Worm (Caenorhabditis elegans) whole organism, L1 larva: ENCODE results near the gene F48C5.2.

ENCODE experiments used
- C04F5.9 ChIP-seq: sonication (generic microtip); optimal IDR thresholded peaks from 2 replicates; lab custom pipeline; 2016; ENCODE audit warnings: missing genetic modification characterization, missing compliant biosample characterization
- C34B4.2 ChIP-seq: sonication (generic microtip); optimal IDR thresholded peaks from 2 replicates; lab custom pipeline; 2017; ENCODE audit warnings: mild to moderate bottlenecking, missing genetic modification characterization, missing compliant biosample characterization
- alr-1 ChIP-seq: fragments of 200-800 bp; sonication (Bioruptor generic); optimal IDR thresholded peaks from 2 replicates; lab custom pipeline; 2018; ENCODE audit warnings: borderline replicate concordance, mild to moderate bottlenecking, missing genetic modification characterization, missing compliant biosample characterization
- aly-2 ChIP-seq: fragments of 150-350 bp; optimal IDR thresholded peaks from 2 replicates; lab custom pipeline; 2014; ENCODE audit warnings: missing biosample characterization, missing genetic modification characterization
- ceh-8 ChIP-seq: fragments of 200-800 bp; sonication (Bioruptor generic); optimal IDR thresholded peaks from 2 replicates; lab custom pipeline; 2018; ENCODE audit warnings: mild to moderate bottlenecking, missing genetic modification characterization, moderate library complexity, missing compliant biosample characterization
- ceh-82 ChIP-seq, 3 experiments: fragments of 150-350 bp in 1 of 3; sonication (generic microtip) in 2 of 3; optimal IDR thresholded peaks; 2 replicates each; lab custom pipeline; 2014 to 2017; ENCODE audit warnings: missing biosample characterization in 3 of 3, missing genetic modification characterization in 3 of 3
- ceh-90 ChIP-seq: sonication (generic microtip); optimal IDR thresholded peaks from 2 replicates; lab custom pipeline; 2016; ENCODE audit warnings: missing genetic modification characterization, missing compliant biosample characterization
- efl-1 ChIP-seq, 4 experiments: fragments of 150-350 bp; optimal IDR thresholded peaks in 3 of 4; peaks in 1 of 4; 1 replicate in 1 of 4; 2 replicates in 3 of 4; lab custom pipeline; 2014; ENCODE audit warnings: missing biosample characterization in 2 of 4, missing genetic modification characterization in 2 of 4, missing genetic modification reagents in 2 of 4
- efl-3 ChIP-seq: fragments of 200-800 bp; sonication (Bioruptor generic); optimal IDR thresholded peaks from 2 replicates; lab custom pipeline; 2018; ENCODE audit warnings: mild to moderate bottlenecking, missing genetic modification characterization, missing compliant biosample characterization
- elt-2 ChIP-seq: sonication (generic microtip); optimal IDR thresholded peaks from 2 replicates; lab custom pipeline; 2016; ENCODE audit warnings: missing genetic modification characterization, mild to moderate bottlenecking, inconsistent platforms, missing compliant biosample characterization, missing genetic modification reagents
- grh-1 ChIP-seq: fragments of 200-800 bp; sonication (Bioruptor generic); IDR thresholded peaks from 2 replicates; pipeline ENCODE4 v1.3.6; 2022; ENCODE audit warnings: missing genetic modification reagents, missing genetic modification characterization, missing compliant biosample characterization
- hlh-17 ChIP-seq: fragments of 200-800 bp; sonication (Bioruptor generic); optimal IDR thresholded peaks from 2 replicates; lab custom pipeline; 2018; ENCODE audit warnings: missing genetic modification characterization, mild to moderate bottlenecking, missing compliant biosample characterization, moderate library complexity, borderline replicate concordance
- hpl-2 ChIP-seq: fragments of 150-350 bp; optimal IDR thresholded peaks from 2 replicates; lab custom pipeline; 2014; ENCODE audit warnings: missing biosample characterization, missing genetic modification reagents, missing genetic modification characterization
- irx-1 ChIP-seq: sonication (generic microtip); optimal IDR thresholded peaks from 2 replicates; lab custom pipeline; 2016; ENCODE audit warnings: missing genetic modification characterization, missing compliant biosample characterization
- jun-1 ChIP-seq: fragments of 150-350 bp; optimal IDR thresholded peaks from 2 replicates; lab custom pipeline; 2014; ENCODE audit warnings: missing biosample characterization, missing genetic modification reagents, missing genetic modification characterization
- lin-13 ChIP-seq: fragments of 150-350 bp; optimal IDR thresholded peaks from 2 replicates; lab custom pipeline; 2014; ENCODE audit warnings: missing biosample characterization, missing genetic modification reagents, missing genetic modification characterization
- lin-14 ChIP-seq: fragments of 200-800 bp; sonication (Bioruptor generic); optimal IDR thresholded peaks from 2 replicates; lab custom pipeline; 2018; ENCODE audit warnings: mild to moderate bottlenecking, missing genetic modification characterization, moderate library complexity, missing compliant biosample characterization
- lin-35 ChIP-seq, 2 experiments: fragments of 150-350 bp; optimal IDR thresholded peaks; 2 replicates each; lab custom pipeline; 2014; ENCODE audit warnings: missing biosample characterization in 2 of 2, missing genetic modification characterization in 2 of 2, missing genetic modification reagents in 2 of 2
- lir-3 ChIP-seq: sonication (generic microtip); optimal IDR thresholded peaks from 2 replicates; lab custom pipeline; 2016; ENCODE audit warnings: mild to moderate bottlenecking, missing genetic modification characterization, moderate library complexity, missing compliant biosample characterization; ENCODE audit not compliant: poor library complexity
- lsy-2 ChIP-seq, 2 experiments: fragments of 150-350 bp; optimal IDR thresholded peaks; 2 replicates each; lab custom pipeline; 2014; ENCODE audit warnings: missing biosample characterization in 2 of 2, missing genetic modification characterization in 2 of 2
- mab-9 ChIP-seq: fragments of 200-800 bp; sonication (Bioruptor generic); IDR thresholded peaks from 2 replicates; pipeline ENCODE4 v1.3.6; 2022; ENCODE audit warnings: missing genetic modification reagents, missing genetic modification characterization, missing compliant biosample characterization
- mdl-1 ChIP-seq, 2 experiments: fragments of 150-350 bp; optimal IDR thresholded peaks; 2 replicates each; lab custom pipeline; 2014 to 2017; ENCODE audit warnings: missing biosample characterization in 2 of 2, missing genetic modification characterization in 2 of 2, inconsistent platforms in 1 of 2
- mep-1 ChIP-seq: fragments of 150-350 bp; optimal IDR thresholded peaks from 2 replicates; lab custom pipeline; 2014; ENCODE audit warnings: missing biosample characterization, missing genetic modification characterization
- nhr-12 ChIP-seq: sonication (generic microtip); optimal IDR thresholded peaks from 2 replicates; lab custom pipeline; 2017; ENCODE audit warnings: missing biosample characterization, missing genetic modification characterization
- nhr-20 ChIP-seq: sonication (generic microtip); optimal IDR thresholded peaks from 2 replicates; lab custom pipeline; 2016; ENCODE audit warnings: mild to moderate bottlenecking, missing genetic modification characterization, missing compliant biosample characterization
- nhr-28 ChIP-seq: fragments of 150-350 bp; optimal IDR thresholded peaks from 2 replicates; lab custom pipeline; 2014; ENCODE audit warnings: missing biosample characterization, missing genetic modification characterization
- nhr-47 ChIP-seq: sonication (generic microtip); optimal IDR thresholded peaks from 2 replicates; lab custom pipeline; 2016; ENCODE audit warnings: mild to moderate bottlenecking, missing genetic modification characterization, moderate library complexity, missing compliant biosample characterization
- nhr-71 ChIP-seq: sonication (generic microtip); optimal IDR thresholded peaks from 2 replicates; lab custom pipeline; 2016; ENCODE audit warnings: mild to moderate bottlenecking, missing genetic modification characterization, moderate library complexity, missing compliant biosample characterization
- nhr-77 ChIP-seq: fragments of 150-350 bp; optimal IDR thresholded peaks from 2 replicates; lab custom pipeline; 2014; ENCODE audit warnings: missing biosample characterization, missing genetic modification characterization
- nhr-85 ChIP-seq: sonication (generic microtip); peaks from one replicate; lab custom pipeline; 2016; ENCODE audit warnings: missing genetic modification characterization, inconsistent platforms, missing compliant biosample characterization
- nhr-90 ChIP-seq: sonication (generic microtip); optimal IDR thresholded peaks from 2 replicates; lab custom pipeline; 2016; ENCODE audit warnings: mild to moderate bottlenecking, missing genetic modification characterization, missing compliant biosample characterization; ENCODE audit not compliant: poor library complexity
- pax-3 ChIP-seq: fragments of 200-800 bp; sonication (Bioruptor generic); optimal IDR thresholded peaks from 2 replicates; lab custom pipeline; 2018; ENCODE audit warnings: mild to moderate bottlenecking, missing genetic modification characterization, moderate library complexity, missing compliant biosample characterization
- pqm-1 ChIP-seq: sonication (generic microtip); optimal IDR thresholded peaks from 3 replicates; lab custom pipeline; 2017; ENCODE audit warnings: missing biosample characterization, missing genetic modification characterization
- skn-1 ChIP-seq: fragments of 150-350 bp; optimal IDR thresholded peaks from 2 replicates; lab custom pipeline; 2014; ENCODE audit warnings: missing biosample characterization, missing genetic modification characterization
- snu-23 ChIP-seq: sonication (generic microtip); optimal IDR thresholded peaks from 2 replicates; lab custom pipeline; 2016; ENCODE audit warnings: missing genetic modification characterization, missing compliant biosample characterization
- sox-4 ChIP-seq: sonication (generic microtip); optimal IDR thresholded peaks from 2 replicates; lab custom pipeline; 2016; ENCODE audit warnings: missing genetic modification characterization, missing compliant biosample characterization
- sptf-1 ChIP-seq: fragments of 150-350 bp; optimal IDR thresholded peaks from 2 replicates; lab custom pipeline; 2014; ENCODE audit warnings: missing biosample characterization, missing genetic modification characterization
- tbx-2 ChIP-seq: sonication (generic microtip); optimal IDR thresholded peaks from 2 replicates; lab custom pipeline; 2016; ENCODE audit warnings: missing genetic modification characterization, missing compliant biosample characterization
- tlp-1 ChIP-seq: fragments of 150-350 bp; optimal IDR thresholded peaks from 2 replicates; lab custom pipeline; 2014; ENCODE audit warnings: missing biosample characterization, missing genetic modification characterization
- unc-30 ChIP-seq: sonication (generic microtip); optimal IDR thresholded peaks from 2 replicates; lab custom pipeline; 2017; ENCODE audit warnings: missing biosample characterization, missing genetic modification characterization
- unc-62 ChIP-seq: fragments of 150-350 bp; optimal IDR thresholded peaks from 2 replicates; lab custom pipeline; 2014; ENCODE audit warnings: missing biosample characterization, missing genetic modification reagents, missing genetic modification characterization
- vab-15 ChIP-seq: sonication (generic microtip); optimal IDR thresholded peaks from 2 replicates; lab custom pipeline; 2017; ENCODE audit warnings: missing genotype, mild to moderate bottlenecking, missing genetic modification characterization, missing compliant biosample characterization
- zag-1 ChIP-seq: fragments of 150-350 bp; optimal IDR thresholded peaks from 2 replicates; lab custom pipeline; 2014; ENCODE audit warnings: missing biosample characterization, missing genetic modification characterization
- zip-4 ChIP-seq: fragments of 200-800 bp; sonication (Bioruptor generic); optimal IDR thresholded peaks from 2 replicates; lab custom pipeline; 2018; ENCODE audit warnings: mild to moderate bottlenecking, missing genetic modification characterization, moderate library complexity, missing compliant biosample characterization
- ztf-11 ChIP-seq, 2 experiments: sonication (generic microtip); optimal IDR thresholded peaks; 2 replicates each; lab custom pipeline; 2016 to 2017; ENCODE audit warnings: missing genetic modification characterization in 2 of 2, missing biosample characterization in 1 of 2, missing compliant biosample characterization in 1 of 2

The F48C5.2 gene

ce11 chrX:11489830-11490229, 35.7 kb upstream of the F48C5.2 start, which contains the start of gene spp-21:
spp-21 (plus strand) TSS chrX:11490130.
- no peak for TF ChIP-seq nhr-20 (tag; lab: Kevin White, UChicago)
- TF ChIP-seq tlp-1 (tag; lab: Kevin White, UChicago): no peak
- TF ChIP-seq efl-3 (GFP tag; lab: Kevin White, UChicago): no peak
- no peak for TF ChIP-seq C34B4.2 (tag; lab: Kevin White, UChicago)
- no peak for TF ChIP-seq nhr-47 (tag; lab: Kevin White, UChicago)
- TF ChIP-seq pqm-1 (tag; lab: Kevin White, UChicago): no peak
- no peak for TF ChIP-seq zip-4 (GFP tag; lab: Kevin White, UChicago)
- no peak for TF ChIP-seq unc-30 (tag; lab: Kevin White, UChicago)
- no peak for TF ChIP-seq C04F5.9
- TF ChIP-seq lir-3 (tag; lab: Kevin White, UChicago): no peak
- no peak for TF ChIP-seq hpl-2 (GFP tag; lab: Kevin White, UChicago)
- TF ChIP-seq, all 84 proteins: peak for 0

- TF ChIP-seq sox-4 (tag; lab: Kevin White, UChicago): no peak
- TF ChIP-seq unc-62: no peak
- no peak for TF ChIP-seq nhr-28
- no peak for TF ChIP-seq skn-1 (tag; lab: Kevin White, UChicago)
- no peak for TF ChIP-seq C04F5.9
- no peak for TF ChIP-seq hlh-17 (GFP tag; lab: Kevin White, UChicago)
- no peak for TF ChIP-seq nhr-12 (tag; lab: Kevin White, UChicago)
- TF ChIP-seq zag-1 (tag; lab: Kevin White, UChicago): no peak
- TF ChIP-seq aly-2 (tag; lab: Kevin White, UChicago): no peak
- TF ChIP-seq ztf-11 (tag; optimal IDR thresholded peaks at IDR 0.05; lab: Kevin White, UChicago): no peak
- no peak for TF ChIP-seq efl-1 (optimal IDR thresholded peaks at IDR 0.05; lab: Kevin White, UChicago)
- TF ChIP-seq efl-1 (GFP tag; optimal IDR thresholded peaks at IDR 0.05 in 1 of 2; lab: Kevin White, UChicago): no peak
- TF ChIP-seq tlp-1 (tag; lab: Kevin White, UChicago): no peak
- no peak for TF ChIP-seq lin-14 (GFP tag; lab: Kevin White, UChicago)
- TF ChIP-seq mab-9 (GFP tag; lab: Robert Waterston, UW): no peak
- TF ChIP-seq pax-3: no peak
- no peak for TF ChIP-seq grh-1 (GFP tag; lab: Robert Waterston, UW)
- TF ChIP-seq zip-4 (GFP tag; lab: Kevin White, UChicago): no peak
- no peak for TF ChIP-seq elt-2 (tag; lab: Kevin White, UChicago)
- TF ChIP-seq snu-23 (GFP tag; lab: Kevin White, UChicago): no peak
These were observed 33.4 kb upstream of the F48C5.2 start, which contains the start of gene spp-9 for ce11 chrX:11487484-11487883. spp-9 (plus strand) TSS chrX:11487784.

- TF ChIP-seq tbx-2 (tag; lab: Kevin White, UChicago) (peak; percentile 8), mep-1 (tag; lab: Kevin White, UChicago) (no peak), efl-3 (GFP tag; lab: Kevin White, UChicago) (no peak), hpl-2 (GFP tag; lab: Kevin White, UChicago) (no peak), ceh-90 (tag; lab: Kevin White, UChicago) (no peak), ceh-8 (no peak), zip-4 (GFP tag; lab: Kevin White, UChicago) (no peak)
These were observed 29.9 kb upstream of the F48C5.2 start for ce11 chrX:11484027-11484426.

ce11 chrX:11482637-11483036, 28.5 kb upstream of the F48C5.2 start:
- TF ChIP-seq lsy-2 (tag; optimal IDR thresholded peaks at IDR 0.05; lab: Kevin White, UChicago): peak in 1 of 2 experiments; percentile 27
- no peak for TF ChIP-seq lin-13
- no peak for TF ChIP-seq unc-62
- TF ChIP-seq elt-2 (tag; lab: Kevin White, UChicago): peak; percentile 72
- TF ChIP-seq jun-1 (tag; lab: Kevin White, UChicago): no peak
- peak; percentile 21 for TF ChIP-seq nhr-20 (tag; lab: Kevin White, UChicago)
- no peak for TF ChIP-seq nhr-85 (tag; lab: Kevin White, UChicago)
- TF ChIP-seq nhr-77 (tag; lab: Kevin White, UChicago): peak; percentile 78
- TF ChIP-seq ceh-82 (tag; optimal IDR thresholded peaks at IDR 0.05; lab: Kevin White, UChicago): peak in 1 of 3 experiments; percentile 15
- TF ChIP-seq nhr-71 (tag; lab: Kevin White, UChicago): peak; percentile 51
- TF ChIP-seq vab-15 (tag; lab: Kevin White, UChicago): no peak
- peak; percentile 96 for TF ChIP-seq lin-14 (GFP tag; lab: Kevin White, UChicago)
- TF ChIP-seq alr-1 (tag; lab: Kevin White, UChicago): no peak
- TF ChIP-seq nhr-90: no peak
- no peak for TF ChIP-seq sptf-1 (tag; lab: Kevin White, UChicago)
- no peak for TF ChIP-seq irx-1 (tag; lab: Kevin White, UChicago)
- peak; percentile 60 for TF ChIP-seq tbx-2 (tag; lab: Kevin White, UChicago)
- TF ChIP-seq efl-1 (optimal IDR thresholded peaks at IDR 0.05; lab: Kevin White, UChicago): no peak
- TF ChIP-seq efl-1 (GFP tag; optimal IDR thresholded peaks at IDR 0.05 in 1 of 2; lab: Kevin White, UChicago): peak in 1 of 2 experiments; percentile 88
- peak in 1 of 2 experiments; percentile 11 for TF ChIP-seq mdl-1 (tag; optimal IDR thresholded peaks at IDR 0.05; lab: Kevin White, UChicago)
- TF ChIP-seq pqm-1 (tag; lab: Kevin White, UChicago): peak; percentile 42
- TF ChIP-seq lin-35 (GFP tag; optimal IDR thresholded peaks at IDR 0.05; lab: Kevin White, UChicago): peak in 1 of 2 experiments; percentile 16
